Worm (Caenorhabditis elegans) whole organism, L3 larva: ENCODE results near the gene C49F8.3.
A peak's percentile ranks its signal among the peaks of the same experiment; 100 is the strongest.

ENCODE experiments used
- R02D3.7 ChIP-seq: fragments of 150-350 bp; optimal IDR thresholded peaks from 2 replicates; lab custom pipeline; 2014; ENCODE audit warnings: missing biosample characterization, missing genetic modification characterization
- aly-2 ChIP-seq: fragments of 150-350 bp; optimal IDR thresholded peaks from 2 replicates; lab custom pipeline; 2014; ENCODE audit warnings: missing biosample characterization, missing genetic modification characterization
- ceh-28 ChIP-seq: fragments of 150-350 bp; optimal IDR thresholded peaks from 2 replicates; lab custom pipeline; 2014; ENCODE audit warnings: missing biosample characterization, missing genetic modification reagents, missing genetic modification characterization
- ceh-9 ChIP-seq: sonication (generic microtip); optimal IDR thresholded peaks from 2 replicates; lab custom pipeline; 2018; ENCODE audit warnings: missing biosample characterization, missing genetic modification characterization
- egl-27 ChIP-seq: sonication (generic microtip); optimal IDR thresholded peaks from 4 replicates; lab custom pipeline; 2017; ENCODE audit warnings: missing biosample characterization, missing genetic modification reagents, missing genetic modification characterization
- egl-5 ChIP-seq: fragments of 150-350 bp; optimal IDR thresholded peaks from 2 replicates; lab custom pipeline; 2017; ENCODE audit warnings: missing biosample characterization, missing genetic modification reagents, missing genetic modification characterization, inconsistent platforms
- elt-1 ChIP-seq: fragments of 150-350 bp; optimal IDR thresholded peaks from 2 replicates; lab custom pipeline; 2014; ENCODE audit warnings: missing biosample characterization, missing genetic modification characterization
- elt-2 ChIP-seq: sonication (generic microtip); optimal IDR thresholded peaks from 2 replicates; lab custom pipeline; 2016; ENCODE audit warnings: missing genetic modification reagents, mild to moderate bottlenecking, missing genetic modification characterization, missing compliant biosample characterization
- eor-1 ChIP-seq, 2 experiments: fragments of 150-350 bp; optimal IDR thresholded peaks; 2 replicates each; lab custom pipeline; 2014 to 2018; ENCODE audit warnings: missing biosample characterization in 2 of 2, missing genetic modification characterization in 2 of 2
- fos-1 ChIP-seq: fragments of 150-350 bp; optimal IDR thresholded peaks from 2 replicates; lab custom pipeline; 2014; ENCODE audit warnings: missing biosample characterization, missing genetic modification characterization
- hmg-11 ChIP-seq: sonication (generic microtip); optimal IDR thresholded peaks from 2 replicates; lab custom pipeline; 2016; ENCODE audit warnings: missing genetic modification characterization, missing compliant biosample characterization
- jun-1 ChIP-seq: fragments of 150-350 bp; optimal IDR thresholded peaks from 2 replicates; lab custom pipeline; 2014; ENCODE audit warnings: missing biosample characterization, missing genetic modification reagents, missing genetic modification characterization
- lin-15B ChIP-seq: fragments of 150-350 bp; optimal IDR thresholded peaks from 2 replicates; lab custom pipeline; 2014; ENCODE audit warnings: missing biosample characterization, missing genetic modification characterization
- lin-39 ChIP-seq: fragments of 150-350 bp; optimal IDR thresholded peaks from 2 replicates; lab custom pipeline; 2018; ENCODE audit warnings: missing biosample characterization, missing genetic modification reagents, missing genetic modification characterization
- lsy-12 ChIP-seq: sonication (generic microtip); optimal IDR thresholded peaks from 2 replicates; lab custom pipeline; 2016; ENCODE audit warnings: mild to moderate bottlenecking, missing genetic modification characterization, missing compliant biosample characterization
- mml-1 ChIP-seq: fragments of 150-350 bp; sonication (generic microtip); optimal IDR thresholded peaks from 3 replicates; lab custom pipeline; 2014; ENCODE audit warnings: missing biosample characterization, missing genetic modification characterization
- nfya-1 ChIP-seq: sonication (generic microtip); optimal IDR thresholded peaks from 2 replicates; lab custom pipeline; 2017; ENCODE audit warnings: missing genetic modification characterization, mild to moderate bottlenecking, missing compliant biosample characterization, antibody characterized with exemption, moderate library complexity; ENCODE audit not compliant: insufficient read depth
- nhr-11 ChIP-seq: fragments of 150-350 bp; optimal IDR thresholded peaks from 2 replicates; lab custom pipeline; 2014; ENCODE audit warnings: missing biosample characterization, missing genetic modification characterization
- nhr-12 ChIP-seq: fragments of 150-350 bp; optimal IDR thresholded peaks from 2 replicates; lab custom pipeline; 2014; ENCODE audit warnings: missing biosample characterization, missing genetic modification characterization
- nhr-237 ChIP-seq: fragments of 150-350 bp; optimal IDR thresholded peaks from 2 replicates; lab custom pipeline; 2014; ENCODE audit warnings: missing biosample characterization, missing genetic modification characterization
- nhr-25 ChIP-seq: sonication (generic microtip); optimal IDR thresholded peaks from 2 replicates; lab custom pipeline; 2017; ENCODE audit warnings: missing biosample characterization, missing genetic modification characterization
- nhr-28 ChIP-seq: fragments of 150-350 bp; optimal IDR thresholded peaks from 2 replicates; lab custom pipeline; 2014; ENCODE audit warnings: missing biosample characterization, missing genetic modification characterization
- nhr-43 ChIP-seq: sonication (generic microtip); optimal IDR thresholded peaks from 2 replicates; lab custom pipeline; 2016; ENCODE audit warnings: mild to moderate bottlenecking, missing genetic modification characterization, missing compliant biosample characterization; ENCODE audit not compliant: poor library complexity, severe bottlenecking
- nhr-76 ChIP-seq: fragments of 150-350 bp; sonication (generic microtip); optimal IDR thresholded peaks from 5 replicates; lab custom pipeline; 2014; ENCODE audit warnings: missing biosample characterization, missing genetic modification characterization
- pqm-1 ChIP-seq: fragments of 150-350 bp; optimal IDR thresholded peaks from 2 replicates; lab custom pipeline; 2017; ENCODE audit warnings: missing biosample characterization, missing genetic modification characterization, inconsistent platforms
- skn-1 ChIP-seq: fragments of 150-350 bp; optimal IDR thresholded peaks from 2 replicates; lab custom pipeline; 2014; ENCODE audit warnings: missing biosample characterization, missing genetic modification characterization
- snpc-4 ChIP-seq: fragments of 150-350 bp; optimal IDR thresholded peaks from 2 replicates; lab custom pipeline; 2014; ENCODE audit warnings: missing biosample characterization, missing genetic modification characterization
- unc-62 ChIP-seq: fragments of 150-350 bp; sonication (generic microtip); optimal IDR thresholded peaks from 4 replicates; lab custom pipeline; 2014; ENCODE audit warnings: missing biosample characterization, missing genetic modification reagents, missing genetic modification characterization
- zag-1 ChIP-seq: fragments of 150-350 bp; optimal IDR thresholded peaks from 2 replicates; lab custom pipeline; 2014; ENCODE audit warnings: missing biosample characterization, missing genetic modification characterization
- ztf-11 ChIP-seq: fragments of 150-350 bp; optimal IDR thresholded peaks from 2 replicates; lab custom pipeline; 2014; ENCODE audit warnings: missing biosample characterization, missing genetic modification characterization

C49F8.3 gene

ce11 chrX:13394971-13395370 lies 7.6 kb upstream of the C49F8.3 start, which contains the start of gene irld-2:
Gene irld-2, minus strand, starts transcription at chrX:13395071.
- TF ChIP-seq lsy-12: no peak
- no peak for TF ChIP-seq elt-1 (tag; lab: Kevin White, UChicago)
- no peak for TF ChIP-seq eor-1 (tag; optimal IDR thresholded peaks at IDR 0.05; lab: Kevin White, UChicago)
- no peak for TF ChIP-seq egl-27 (tag; lab: Kevin White, UChicago)
- TF ChIP-seq nhr-28 (tag; lab: Kevin White, UChicago): no peak
- TF ChIP-seq ceh-28: no peak
- TF ChIP-seq fos-1: no peak
- TF ChIP-seq lin-15B: no peak
- TF ChIP-seq ceh-9 (tag; lab: Kevin White, UChicago): no peak

DNA sequence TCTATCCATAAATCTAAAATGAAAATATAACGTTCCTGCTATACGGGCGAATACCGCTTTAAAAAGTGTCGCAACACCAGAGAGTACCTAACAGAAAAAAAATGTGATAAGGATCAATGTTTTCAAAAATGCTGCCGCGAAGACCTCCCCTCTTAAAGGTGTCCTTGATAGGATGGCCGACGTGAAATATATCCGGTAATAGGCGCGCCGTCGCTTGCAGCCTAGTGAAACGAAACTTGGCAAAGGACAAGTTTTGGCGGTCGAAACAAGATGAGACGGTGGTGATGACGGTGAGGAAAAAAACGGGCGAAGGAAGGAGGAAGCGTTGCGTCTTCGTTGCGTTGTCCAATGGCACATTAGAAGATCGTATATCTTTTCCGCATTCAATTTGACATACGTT lies 1.5 kb upstream of the C49F8.3 start:
- TF ChIP-seq nhr-25 (peak; percentile 92), ceh-9 (tag; lab: Kevin White, UChicago) (no peak), snpc-4 (tag; lab: Kevin White, UChicago) (no peak), aly-2 (tag; lab: Kevin White, UChicago) (no peak), nfya-1 (tag; lab: Kevin White, UChicago) (peak; percentile 9)

DNA sequence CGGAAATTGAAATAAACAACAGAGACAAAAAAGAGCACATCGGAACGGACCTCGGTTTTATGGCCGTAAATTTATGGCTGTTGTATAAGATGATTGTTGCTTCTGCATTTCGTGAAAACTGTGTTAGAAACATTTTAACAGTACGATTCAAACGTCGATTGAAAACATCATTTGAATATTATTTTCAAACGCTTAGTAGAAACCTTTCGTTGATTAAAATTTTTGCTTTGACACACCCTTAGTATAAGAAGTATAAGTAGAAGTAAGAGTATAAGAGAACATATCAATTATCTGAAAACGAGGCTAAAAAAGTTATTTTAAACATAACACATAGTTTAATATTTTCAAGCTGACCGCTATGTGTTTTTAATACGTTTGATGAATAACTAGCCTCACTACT lies 2.6 kb downstream of the C49F8.3 start:
- TF ChIP-seq snpc-4 (tag; lab: Kevin White, UChicago) (no peak), nhr-12 (tag; lab: Kevin White, UChicago) (no peak), zag-1 (tag; lab: Kevin White, UChicago) (no peak)

DNA sequence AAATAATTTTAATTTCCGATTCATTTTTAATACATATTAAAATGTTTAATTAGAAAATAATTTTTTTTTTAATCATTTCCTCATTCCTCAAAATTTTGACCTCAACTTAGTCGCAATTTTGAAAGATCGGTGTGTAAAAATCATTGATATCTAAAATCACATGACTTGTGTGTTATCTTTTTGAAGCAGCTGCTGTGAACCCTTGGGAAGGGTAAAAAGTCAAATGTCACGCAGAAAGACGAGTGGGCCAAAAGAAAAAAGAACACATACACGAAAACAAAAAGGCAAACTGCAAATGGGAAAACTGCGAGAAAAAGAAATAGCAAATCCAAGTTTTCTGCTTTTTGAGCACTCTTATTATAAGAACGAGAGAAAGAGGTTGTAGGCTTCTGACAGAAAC lies 4.1 kb downstream of the C49F8.3 start:
- TF ChIP-seq lin-39 (tag; lab: Kevin White, UChicago) (peak; percentile 67), nhr-11 (tag; lab: Kevin White, UChicago) (no peak), nfya-1 (tag; lab: Kevin White, UChicago) (peak; percentile 28), ztf-11 (no peak), unc-62 (no peak), pqm-1 (tag; lab: Kevin White, UChicago) (no peak), nhr-76 (no peak), jun-1 (tag; lab: Kevin White, UChicago) (no peak), nhr-237 (tag; lab: Kevin White, UChicago) (no peak), lin-15B (no peak), egl-5 (tag; lab: Kevin White, UChicago) (no peak), zag-1 (tag; lab: Kevin White, UChicago) (no peak), nhr-43 (tag; lab: Kevin White, UChicago) (no peak), nhr-25 (no peak)

ce11 chrX:13380988-13381742 lies 6.2 kb downstream of the C49F8.3 start:
- TF ChIP-seq zag-1 (tag; lab: Kevin White, UChicago) (no peak), ceh-9 (tag; lab: Kevin White, UChicago) (no peak), fos-1 (no peak), egl-5 (tag; lab: Kevin White, UChicago) (no peak), elt-2 (tag; lab: Kevin White, UChicago) (no peak), ztf-11 (no peak), nhr-11 (tag; lab: Kevin White, UChicago) (no peak)

DNA sequence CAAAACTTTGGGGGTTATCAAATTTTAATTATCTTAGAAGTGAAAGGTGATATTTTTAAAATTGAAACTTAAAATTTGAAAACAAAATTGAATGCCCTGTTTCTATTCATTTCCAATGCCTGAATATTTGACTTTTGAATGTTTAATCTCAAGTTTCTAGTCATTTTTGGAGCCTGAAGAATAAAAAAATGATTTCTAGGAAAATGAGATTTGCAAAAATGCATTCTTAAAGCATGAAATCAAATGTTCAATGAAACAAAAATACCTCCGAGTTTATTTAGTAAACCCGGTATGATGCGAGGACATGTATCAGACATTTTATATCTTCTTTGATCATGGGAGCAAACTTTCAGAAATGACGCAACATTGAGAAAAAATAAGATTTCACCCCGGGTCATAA lies 8.3 kb downstream of the C49F8.3 start:
- TF ChIP-seq hmg-11: no peak
- no peak for TF ChIP-seq ztf-11
- TF ChIP-seq nhr-11 (tag; lab: Kevin White, UChicago): peak; percentile 84
- TF ChIP-seq nhr-28 (tag; lab: Kevin White, UChicago): no peak

DNA sequence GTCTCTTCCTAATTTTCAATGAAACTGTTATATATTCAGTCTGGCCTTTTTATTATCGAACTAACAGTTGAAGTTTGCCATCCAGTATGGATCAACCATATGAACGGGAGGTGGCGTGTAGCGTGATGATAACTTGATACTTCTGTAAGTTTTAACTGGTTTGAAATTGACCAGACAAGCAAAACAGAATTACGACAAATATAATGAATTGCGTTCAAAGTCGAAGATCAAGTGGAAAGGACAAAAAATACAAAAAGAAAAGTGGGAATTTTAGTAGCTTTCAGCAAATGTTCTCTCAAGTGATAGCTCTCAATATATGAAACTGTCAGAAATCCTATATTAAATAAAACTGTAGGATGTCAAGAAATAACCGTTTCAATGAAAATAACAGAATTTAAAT lies 10.5 kb downstream of the C49F8.3 start, which contains the start of the genes C49F8.14 and gem-1:
C49F8.14 (minus strand) TSS at position 99 of the 400 bp plus-strand sequence.
gem-1 (minus strand) TSS at position 142 of the 400 bp plus-strand sequence.
- TF ChIP-seq skn-1: no peak
- no peak for TF ChIP-seq R02D3.7 (tag; lab: Kevin White, UChicago)
- TF ChIP-seq mml-1 (tag; lab: Kevin White, UChicago): no peak
- TF ChIP-seq, all 47 proteins: peak for 0
